Worm (Caenorhabditis elegans): ENCODE data around the gene cest-1.2.
A peak's percentile ranks its signal among the peaks of the same experiment; 100 is the strongest.

The cest-1.2 gene

ce11 chrV:14177657-14178129, 17.0 kb upstream of the cest-1.2 start, which contains the start of gene ceh-74:
Gene ceh-74 (plus strand): TSS chrV:14178079.
- TF ChIP-seq lin-15B (tag; optimal IDR thresholded peaks at IDR 0.05), result no peak
- no peak for TF ChIP-seq C16A3.4 (tag; optimal IDR thresholded peaks at IDR 0.05)
- no peak for TF ChIP-seq dpl-1 (GFP tag; optimal IDR thresholded peaks at IDR 0.05)
- peak; percentile 28 for TF ChIP-seq nhr-85 (tag)
- TF ChIP-seq ceh-82 (tag; optimal IDR thresholded peaks at IDR 0.05), result no peak
- no peak for TF ChIP-seq F16B12.6 (tag; optimal IDR thresholded peaks at IDR 0.05)
- no peak for TF ChIP-seq nhr-76 (tag; optimal IDR thresholded peaks at IDR 0.05)
- no peak for TF ChIP-seq pag-3 (tag; optimal IDR thresholded peaks at IDR 0.05; ENCODE audit: borderline replicate concordance, insufficient read depth)
- no peak for TF ChIP-seq skn-1 (tag; optimal IDR thresholded peaks at IDR 0.05)
- no peak for TF ChIP-seq C34B4.2 (tag; optimal IDR thresholded peaks at IDR 0.05)
- no peak for TF ChIP-seq tlp-1 (tag; optimal IDR thresholded peaks at IDR 0.05)
- no peak for TF ChIP-seq dsc-1 (tag; optimal IDR thresholded peaks at IDR 0.05)
- no peak for TF ChIP-seq unc-30 (tag; optimal IDR thresholded peaks at IDR 0.05)
- no peak for TF ChIP-seq zip-4 (GFP tag; optimal IDR thresholded peaks at IDR 0.05)
- no peak for TF ChIP-seq mef-2 (tag; optimal IDR thresholded peaks at IDR 0.05)
- no peak for TF ChIP-seq ceh-90 (tag; optimal IDR thresholded peaks at IDR 0.05)
- no peak for TF ChIP-seq pax-3 (tag; optimal IDR thresholded peaks at IDR 0.05)
- no peak for TF ChIP-seq sptf-1 (tag; optimal IDR thresholded peaks at IDR 0.05)
- TF ChIP-seq vab-15 (tag; optimal IDR thresholded peaks at IDR 0.05), result no peak
- no peak for TF ChIP-seq pqm-1 (tag; optimal IDR thresholded peaks at IDR 0.05)
- no peak for TF ChIP-seq hlh-17 (GFP tag; optimal IDR thresholded peaks at IDR 0.05; ENCODE audit: borderline replicate concordance)
- peak; percentile 61 for TF ChIP-seq lin-14 (GFP tag; optimal IDR thresholded peaks at IDR 0.05)
- no peak for TF ChIP-seq nhr-20 (tag; optimal IDR thresholded peaks at IDR 0.05)
- peak; percentile 42 for TF ChIP-seq mep-1 (tag; optimal IDR thresholded peaks at IDR 0.05)
- no peak for TF ChIP-seq unc-130 (tag; optimal IDR thresholded peaks at IDR 0.05)
- no peak for TF ChIP-seq tbx-2 (tag; optimal IDR thresholded peaks at IDR 0.05)
- TF ChIP-seq unc-86 (tag; optimal IDR thresholded peaks at IDR 0.05), result peak; percentile 16
- peak in 1 of 2 experiments; percentile 31 for TF ChIP-seq lin-35 (GFP tag; optimal IDR thresholded peaks at IDR 0.05)
- no peak for TF ChIP-seq snu-23 (GFP tag; optimal IDR thresholded peaks at IDR 0.05)
- TF ChIP-seq ceh-8 (GFP tag; optimal IDR thresholded peaks at IDR 0.05), result no peak
- no peak for TF ChIP-seq blmp-1 (tag; optimal IDR thresholded peaks at IDR 0.05)
- TF ChIP-seq efl-1 (optimal IDR thresholded peaks at IDR 0.05), result peak; percentile 36 to 44
- no peak for TF ChIP-seq efl-1 (GFP tag; optimal IDR thresholded peaks at IDR 0.05 in 1 of 2)
- no peak for TF ChIP-seq nhr-47 (tag; optimal IDR thresholded peaks at IDR 0.05)
- TF ChIP-seq nhr-237 (tag; optimal IDR thresholded peaks at IDR 0.05), result no peak
- no peak for TF ChIP-seq nhr-90 (tag; optimal IDR thresholded peaks at IDR 0.05; ENCODE audit: poor library complexity)
- TF ChIP-seq ama-1 (optimal IDR thresholded peaks at IDR 0.05), result no peak
- no peak for TF ChIP-seq elt-3 (tag; optimal IDR thresholded peaks at IDR 0.05)
- no peak for TF ChIP-seq rnt-1 (tag; optimal IDR thresholded peaks at IDR 0.05)
- TF ChIP-seq nhr-77 (tag; optimal IDR thresholded peaks at IDR 0.05), result no peak
- no peak for TF ChIP-seq nhr-28 (tag; optimal IDR thresholded peaks at IDR 0.05)
- TF ChIP-seq aha-1 (tag; optimal IDR thresholded peaks at IDR 0.05), result no peak
- no peak for TF ChIP-seq ceh-63 (GFP tag; optimal IDR thresholded peaks at IDR 0.05)
- TF ChIP-seq swsn-7 (tag; optimal IDR thresholded peaks at IDR 0.05), result peak; percentile 12
- TF ChIP-seq sup-37 (GFP tag; optimal IDR thresholded peaks at IDR 0.05), result no peak
- no peak for TF ChIP-seq nhr-84 (tag; optimal IDR thresholded peaks at IDR 0.05)
- TF ChIP-seq snpc-4 (tag; optimal IDR thresholded peaks at IDR 0.05), result no peak
- no peak for TF ChIP-seq ztf-11 (tag; optimal IDR thresholded peaks at IDR 0.05)
- TF ChIP-seq nhr-19 (GFP tag; conservative IDR thresholded peaks at IDR 0.05), result no peak

Data from whole organism, L1 larva.